Worm (Caenorhabditis elegans) whole organism, mixed stage, embryonic: ENCODE measurements around the gene clec-206.

ENCODE experiments used
- bed-3 ChIP-seq: fragments of 200-800 bp; sonication (Bioruptor generic); optimal IDR thresholded peaks from 3 replicates; lab custom pipeline; 2018; ENCODE audit warnings: mild to moderate bottlenecking, missing genetic modification characterization, moderate library complexity, missing compliant biosample characterization
- blmp-1 ChIP-seq: fragments of 150-350 bp; optimal IDR thresholded peaks from 2 replicates; lab custom pipeline; 2014; ENCODE audit warnings: missing biosample characterization, missing genetic modification characterization
- ceh-39 ChIP-seq: fragments of 150-350 bp; optimal IDR thresholded peaks from 2 replicates; lab custom pipeline; 2014; ENCODE audit warnings: missing biosample characterization, missing genetic modification characterization
- ceh-43 ChIP-seq: fragments of 200-800 bp; sonication (Bioruptor generic); optimal IDR thresholded peaks from 2 replicates; lab custom pipeline; 2018; ENCODE audit warnings: mild to moderate bottlenecking, missing genetic modification characterization, moderate library complexity, missing compliant biosample characterization
- ceh-83 ChIP-seq: fragments of 200-800 bp; sonication (Bioruptor generic); optimal IDR thresholded peaks from 2 replicates; lab custom pipeline; 2018; ENCODE audit warnings: mild to moderate bottlenecking, missing genetic modification characterization, missing compliant biosample characterization
- ces-1 ChIP-seq: fragments of 150-350 bp; optimal IDR thresholded peaks from 2 replicates; lab custom pipeline; 2014; ENCODE audit warnings: missing biosample characterization, missing genetic modification reagents, missing genetic modification characterization
- cnd-1 ChIP-seq: fragments of 200-800 bp; sonication (Bioruptor generic); optimal IDR thresholded peaks from 2 replicates; lab custom pipeline; 2018; ENCODE audit warnings: mild to moderate bottlenecking, missing genetic modification characterization, missing compliant biosample characterization
- drap-1 ChIP-seq: fragments of 200-800 bp; sonication (Bioruptor generic); optimal IDR thresholded peaks from 3 replicates; lab custom pipeline; 2018; ENCODE audit warnings: mild to moderate bottlenecking, missing genetic modification characterization, missing compliant biosample characterization
- elt-1 ChIP-seq: sonication (generic microtip); optimal IDR thresholded peaks from 2 replicates; lab custom pipeline; 2017; ENCODE audit warnings: missing genetic modification characterization, mild to moderate bottlenecking, missing compliant biosample characterization, antibody characterized with exemption, moderate library complexity, borderline replicate concordance; ENCODE audit not compliant: insufficient read depth
- elt-3 ChIP-seq: fragments of 150-350 bp; optimal IDR thresholded peaks from 2 replicates; lab custom pipeline; 2014; ENCODE audit warnings: missing biosample characterization, missing genetic modification characterization
- flh-1 ChIP-seq: fragments of 200-800 bp; sonication (Bioruptor generic); optimal IDR thresholded peaks from 2 replicates; lab custom pipeline; 2018; ENCODE audit warnings: mild to moderate bottlenecking, missing genetic modification characterization, moderate library complexity, missing compliant biosample characterization
- ham-2 ChIP-seq: fragments of 200-800 bp; sonication (Bioruptor generic); optimal IDR thresholded peaks from 2 replicates; lab custom pipeline; 2018; ENCODE audit warnings: mild to moderate bottlenecking, missing genetic modification characterization, missing compliant biosample characterization
- hlh-1 ChIP-seq: fragments of 150-350 bp; optimal IDR thresholded peaks from 2 replicates; lab custom pipeline; 2014; ENCODE audit warnings: missing biosample characterization, missing genetic modification reagents, missing genetic modification characterization
- lin-13 ChIP-seq: fragments of 150-350 bp; optimal IDR thresholded peaks from 2 replicates; lab custom pipeline; 2014; ENCODE audit warnings: missing biosample characterization, missing genetic modification characterization
- lin-32 ChIP-seq: fragments of 200-800 bp; sonication (Bioruptor generic); optimal IDR thresholded peaks from 2 replicates; lab custom pipeline; 2018; ENCODE audit warnings: mild to moderate bottlenecking, missing genetic modification characterization, missing compliant biosample characterization
- lsy-2 ChIP-seq: fragments of 150-350 bp; optimal IDR thresholded peaks from 2 replicates; lab custom pipeline; 2014; ENCODE audit warnings: missing biosample characterization, missing genetic modification characterization
- mab-5 ChIP-seq: fragments of 150-350 bp; optimal IDR thresholded peaks from 2 replicates; lab custom pipeline; 2014; ENCODE audit warnings: missing biosample characterization, missing genetic modification characterization
- mep-1 ChIP-seq: fragments of 150-350 bp; optimal IDR thresholded peaks from 2 replicates; lab custom pipeline; 2017; ENCODE audit warnings: missing biosample characterization, missing genetic modification reagents, missing genetic modification characterization, inconsistent platforms
- mls-2 ChIP-seq: sonication (generic microtip); optimal IDR thresholded peaks from 2 replicates; lab custom pipeline; 2016; ENCODE audit warnings: mild to moderate bottlenecking, missing genetic modification characterization, moderate library complexity, missing compliant biosample characterization
- nhr-12 ChIP-seq: fragments of 150-350 bp; optimal IDR thresholded peaks from 2 replicates; lab custom pipeline; 2014; ENCODE audit warnings: missing biosample characterization, missing genetic modification characterization
- nhr-2 ChIP-seq: fragments of 150-350 bp; optimal IDR thresholded peaks from 2 replicates; lab custom pipeline; 2014; ENCODE audit warnings: missing biosample characterization, missing genetic modification characterization
- nhr-237 ChIP-seq: fragments of 150-350 bp; optimal IDR thresholded peaks from 2 replicates; lab custom pipeline; 2014; ENCODE audit warnings: missing biosample characterization, missing genetic modification characterization
- nhr-28 ChIP-seq: fragments of 150-350 bp; optimal IDR thresholded peaks from 2 replicates; lab custom pipeline; 2014; ENCODE audit warnings: missing biosample characterization, missing genetic modification characterization
- nhr-76 ChIP-seq: sonication (generic microtip); optimal IDR thresholded peaks from 2 replicates; lab custom pipeline; 2017; ENCODE audit warnings: missing biosample characterization, missing genetic modification characterization
- pha-4 ChIP-seq: fragments of 150-350 bp; optimal IDR thresholded peaks from 2 replicates; lab custom pipeline; 2018; ENCODE audit warnings: missing biosample characterization, missing genetic modification reagents, missing genetic modification characterization
- sem-2 ChIP-seq: fragments of 200-800 bp; sonication (Bioruptor generic); optimal IDR thresholded peaks from 2 replicates; lab custom pipeline; 2018; ENCODE audit warnings: mild to moderate bottlenecking, missing genetic modification characterization, missing compliant biosample characterization
- snpc-4 ChIP-seq: fragments of 150-350 bp; optimal IDR thresholded peaks from 2 replicates; lab custom pipeline; 2014; ENCODE audit warnings: missing biosample characterization, missing genetic modification characterization
- sptf-1 ChIP-seq: sonication (generic microtip); optimal IDR thresholded peaks from 2 replicates; lab custom pipeline; 2017; ENCODE audit warnings: mild to moderate bottlenecking, missing genetic modification characterization, moderate library complexity, missing compliant biosample characterization
- tbx-8 ChIP-seq: fragments of 200-800 bp; sonication (Bioruptor generic); optimal IDR thresholded peaks from 2 replicates; lab custom pipeline; 2018; ENCODE audit warnings: mild to moderate bottlenecking, missing genetic modification characterization, moderate library complexity, missing compliant biosample characterization
- unc-120 ChIP-seq: sonication (generic microtip); optimal IDR thresholded peaks from 2 replicates; lab custom pipeline; 2017; ENCODE audit warnings: missing genetic modification characterization, missing compliant biosample characterization; ENCODE audit not compliant: poor library complexity, severe bottlenecking
- unc-39 ChIP-seq: fragments of 150-350 bp; optimal IDR thresholded peaks from 2 replicates; lab custom pipeline; 2014; ENCODE audit warnings: missing biosample characterization, missing genetic modification characterization
- unc-62 ChIP-seq: fragments of 150-350 bp; optimal IDR thresholded peaks from 2 replicates; lab custom pipeline; 2014; ENCODE audit warnings: missing biosample characterization, missing genetic modification reagents, missing genetic modification characterization
- zip-8 ChIP-seq: fragments of 150-350 bp; optimal IDR thresholded peaks from 2 replicates; lab custom pipeline; 2014; ENCODE audit warnings: missing biosample characterization, missing genetic modification characterization

The clec-206 gene

DNA sequence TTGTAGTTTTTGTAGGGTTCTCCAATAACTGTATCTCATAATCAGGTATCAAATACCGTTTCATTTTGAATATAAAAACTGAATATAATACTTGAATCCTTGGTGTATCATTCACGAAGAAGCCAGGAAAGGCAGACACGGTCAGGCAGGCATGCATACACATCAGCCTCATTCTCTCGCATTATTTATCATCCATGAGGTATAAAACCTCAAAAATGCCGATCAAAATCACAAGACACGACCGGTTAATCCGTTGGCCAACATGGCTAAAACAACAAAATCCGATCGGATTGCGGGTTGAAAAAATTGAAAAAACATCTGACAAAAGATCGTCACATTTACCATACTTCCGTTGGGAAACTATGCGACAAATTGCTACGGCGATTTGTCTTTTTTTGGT, 18.2 kb upstream of the clec-206 start, which contains the start of gene F59A7.5:
Gene F59A7.5, plus strand, starts transcription at position 301 of the 400 bp plus-strand sequence.
- TF ChIP-seq ceh-43 (GFP tag; lab: Kevin White, UChicago) = no peak
- TF ChIP-seq ceh-39 (tag; lab: Kevin White, UChicago) = no peak
- TF ChIP-seq sptf-1 (tag; lab: Kevin White, UChicago) = no peak
- no peak for TF ChIP-seq unc-120 (tag; lab: Kevin White, UChicago)
- TF ChIP-seq nhr-12 (tag; lab: Kevin White, UChicago) = no peak
- TF ChIP-seq lin-32 (GFP tag; lab: Kevin White, UChicago) = no peak

DNA sequence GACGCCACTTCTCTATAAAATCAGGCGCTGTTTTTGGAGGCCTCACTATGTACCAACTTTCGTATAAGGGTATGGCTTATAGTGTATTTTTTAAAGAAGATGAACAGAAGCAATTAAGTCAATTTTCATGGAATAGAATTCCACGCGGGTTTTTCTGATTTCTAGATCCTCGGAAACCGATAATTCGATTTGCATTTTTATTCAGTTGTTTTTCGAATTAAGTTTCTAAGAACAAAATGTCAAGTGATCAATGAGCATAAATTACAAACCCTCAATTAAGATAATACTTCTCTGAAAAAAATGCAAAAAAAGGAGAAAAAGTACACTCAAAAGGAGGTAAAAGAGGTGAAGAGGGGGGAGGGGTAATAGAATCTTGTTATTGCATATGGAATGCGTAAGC, 17.2 kb upstream of the clec-206 start:
- no peak for TF ChIP-seq ham-2 (GFP tag; lab: Kevin White, UChicago)
- no peak for TF ChIP-seq nhr-237
- no peak for TF ChIP-seq mep-1
- TF ChIP-seq tbx-8 = no peak
- no peak for TF ChIP-seq ceh-43 (GFP tag; lab: Kevin White, UChicago)
- TF ChIP-seq nhr-12 (tag; lab: Kevin White, UChicago) = no peak
- no peak for TF ChIP-seq ceh-39 (tag; lab: Kevin White, UChicago)
- TF ChIP-seq drap-1 = no peak
- TF ChIP-seq snpc-4 (tag; lab: Kevin White, UChicago) = no peak
- no peak for TF ChIP-seq unc-120 (tag; lab: Kevin White, UChicago)
- no peak for TF ChIP-seq mab-5 (tag; lab: Kevin White, UChicago)
- no peak for TF ChIP-seq unc-39 (tag; lab: Kevin White, UChicago)
- TF ChIP-seq pha-4 = no peak
- TF ChIP-seq zip-8 (tag; lab: Kevin White, UChicago) = no peak
- TF ChIP-seq hlh-1 = no peak

- TF ChIP-seq mep-1 = no peak
- TF ChIP-seq ham-2 (GFP tag; lab: Kevin White, UChicago) = no peak
- no peak for TF ChIP-seq flh-1
- no peak for TF ChIP-seq lsy-2
- TF ChIP-seq unc-120 (tag; lab: Kevin White, UChicago) = no peak
- TF ChIP-seq nhr-237 = no peak
- TF ChIP-seq mab-5 (tag; lab: Kevin White, UChicago) = no peak
- no peak for TF ChIP-seq elt-3
Observed at ce11 chrV:2018689-2019088, 14.6 kb upstream of the clec-206 start, which contains the start of gene F59A7.14. F59A7.14 (plus strand) TSS chrV:2018989.

ce11 chrV:2016428-2016827, 12.3 kb upstream of the clec-206 start, which contains the start of gene F59A7.2:
F59A7.2 (minus strand) TSS chrV:2016528.
- TF ChIP-seq mls-2 (tag; lab: Kevin White, UChicago) (no peak), nhr-76 (tag; lab: Kevin White, UChicago) (no peak), lin-13 (no peak), bed-3 (no peak), ces-1 (GFP tag; lab: Kevin White, UChicago) (no peak), nhr-237 (no peak), sem-2 (GFP tag; lab: Kevin White, UChicago) (no peak), tbx-8 (no peak), unc-39 (tag; lab: Kevin White, UChicago) (no peak)
- TF ChIP-seq, all 35 proteins: peak for 0

- TF ChIP-seq snpc-4 (tag; lab: Kevin White, UChicago) (no peak), elt-1 (no peak), unc-39 (tag; lab: Kevin White, UChicago) (no peak), drap-1 (no peak), ceh-83 (no peak), mep-1 (no peak), elt-3 (no peak)
Observed at ce11 chrV:2013824-2014223, 9.7 kb upstream of the clec-206 start, which contains the start of gene F59A7.11. F59A7.11 (minus strand) TSS chrV:2013924.

DNA sequence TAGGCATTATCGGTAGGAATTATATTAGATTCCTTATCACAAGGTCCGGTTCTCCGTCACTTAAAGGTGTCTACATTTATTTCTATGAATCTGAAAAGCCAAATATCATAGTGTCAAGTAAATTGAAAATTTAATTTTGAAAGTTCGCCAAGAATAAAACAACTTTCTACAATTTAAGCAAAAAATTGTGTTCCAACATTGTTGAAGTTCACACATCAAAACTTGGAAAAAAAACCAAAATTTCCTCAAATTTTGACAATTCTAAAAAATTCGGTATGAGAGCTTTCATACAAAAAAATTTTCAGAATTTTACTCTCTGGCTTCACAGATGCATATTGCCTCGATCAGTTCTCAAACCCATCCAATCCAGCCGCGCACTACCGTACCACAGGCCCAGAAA, 7.6 kb upstream of the clec-206 start, which contains the start of gene F59A7.7:
Gene F59A7.7, plus strand, starts transcription at position 301 of the 400 bp plus-strand sequence.
- TF ChIP-seq hlh-1 (no peak), unc-62 (no peak), blmp-1 (tag; lab: Kevin White, UChicago) (no peak), drap-1 (no peak), bed-3 (no peak), elt-1 (no peak), mls-2 (tag; lab: Kevin White, UChicago) (no peak), flh-1 (no peak), nhr-28 (tag; lab: Kevin White, UChicago) (no peak), pha-4 (no peak), unc-120 (tag; lab: Kevin White, UChicago) (no peak), cnd-1 (tag; lab: Kevin White, UChicago) (no peak), nhr-2 (no peak), lsy-2 (no peak), elt-3 (no peak), ceh-39 (tag; lab: Kevin White, UChicago) (no peak), nhr-237 (no peak), sptf-1 (tag; lab: Kevin White, UChicago) (no peak)
